Fruit fly (Drosophila melanogaster): ENCODE results near the gene CG34001.

The CG34001 gene

DNA sequence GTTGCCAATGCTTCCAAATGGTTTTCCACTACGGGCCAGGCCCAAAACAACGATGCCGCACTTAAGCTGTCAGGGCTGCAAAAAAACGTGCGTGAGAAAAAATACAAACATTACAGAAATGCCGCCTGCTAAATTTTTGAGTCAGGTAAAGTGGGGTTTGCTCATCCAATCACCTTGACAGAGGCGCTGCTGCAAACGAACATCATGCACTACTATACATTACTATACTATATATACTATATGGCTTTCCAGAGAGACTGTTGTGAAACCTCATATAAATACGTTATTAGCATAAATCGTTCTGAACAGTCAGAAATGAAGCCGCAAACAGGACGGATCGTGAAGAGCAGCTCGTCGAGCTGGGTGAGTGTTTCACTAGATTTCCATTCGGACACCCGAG, 12.3 kb downstream of the CG34001 start, which contains the start of gene CG14153:
Gene CG14153 (plus strand): TSS at position 301 of the 400 bp plus-strand sequence.
- no peak for TF ChIP-seq CG1621 (tag; optimal IDR thresholded peaks at IDR 0.05)
- no peak for TF ChIP-seq Eip93F (GFP tag; optimal IDR thresholded peaks at IDR 0.05)
- TF ChIP-seq ss (GFP tag; optimal IDR thresholded peaks at IDR 0.05), result no peak
- TF ChIP-seq pdm3 (GFP tag; optimal IDR thresholded peaks at IDR 0.05), result no peak
- no peak for TF ChIP-seq OdsH (GFP tag; optimal IDR thresholded peaks at IDR 0.05)

DNA sequence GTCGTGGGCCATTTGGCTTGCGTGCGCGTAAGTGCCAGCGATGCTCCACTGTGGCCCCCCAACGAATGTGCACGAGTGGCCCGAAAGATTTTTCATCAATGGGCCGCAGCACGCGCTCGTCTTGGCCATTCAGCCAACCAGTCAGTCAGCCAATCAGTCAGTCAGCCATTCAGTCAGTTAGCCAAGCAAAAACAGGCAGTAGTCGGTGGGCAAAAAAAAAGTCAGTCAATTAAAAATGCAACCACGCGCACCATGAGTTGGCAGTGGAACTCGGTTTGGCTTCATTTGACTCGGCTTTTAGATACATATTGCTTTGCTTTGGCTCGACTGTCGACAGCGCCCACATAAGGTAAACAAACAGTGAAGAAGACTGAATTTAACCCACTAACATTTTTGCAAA, 15.1 kb downstream of the CG34001 start:
- TF ChIP-seq CG6854 (GFP tag; optimal IDR thresholded peaks at IDR 0.05) (no peak), spab (GFP tag; optimal IDR thresholded peaks at IDR 0.05) (no peak), Smox (GFP tag; optimal IDR thresholded peaks at IDR 0.05) (no peak), CG6808 (GFP tag; optimal IDR thresholded peaks at IDR 0.05) (no peak), Eip78C (GFP tag) (peak; percentile 21), CG11902 (GFP tag; optimal IDR thresholded peaks at IDR 0.05) (no peak), eg (GFP tag; IDR thresholded peaks at IDR 0.05) (0 out of 3 replicates have a peak, but pooled peaks have one; percentile 27), Sox14 (GFP tag; optimal IDR thresholded peaks at IDR 0.05) (no peak), CG10631 (GFP tag; optimal IDR thresholded peaks at IDR 0.05) (no peak), Hr4 (GFP tag; optimal IDR thresholded peaks at IDR 0.05) (no peak), Sox15 (GFP tag; optimal IDR thresholded peaks at IDR 0.05) (no peak), CG3032 (tag; optimal IDR thresholded peaks at IDR 0.05) (no peak), svp (GFP tag) (no peak), ss (GFP tag; optimal IDR thresholded peaks at IDR 0.05) (peak in 1 of 2 experiments; percentile 80), CG4318 (GFP tag; optimal IDR thresholded peaks at IDR 0.05) (no peak), CG3919 (GFP tag; optimal IDR thresholded peaks at IDR 0.05) (no peak), CG6163 (GFP tag; IDR thresholded peaks at IDR 0.05) (no peak; the same call in 2 of the 3 replicates), CG32006 (GFP tag; optimal IDR thresholded peaks at IDR 0.05) (no peak), CG11762 (GFP tag; optimal IDR thresholded peaks at IDR 0.05; ENCODE audit: insufficient read depth) (no peak), fkh (GFP tag; optimal IDR thresholded peaks at IDR 0.05) (no peak), CG1621 (tag; optimal IDR thresholded peaks at IDR 0.05) (no peak), CG8632 (GFP tag; optimal IDR thresholded peaks at IDR 0.05) (no peak), Gug (GFP tag; IDR thresholded peaks at IDR 0.05) (no peak), Blimp-1 (GFP tag; optimal IDR thresholded peaks at IDR 0.05) (no peak), CG11294 (GFP tag; IDR thresholded peaks at IDR 0.05) (no peak), CG10669 (GFP tag; optimal IDR thresholded peaks at IDR 0.05) (no peak)

DNA sequence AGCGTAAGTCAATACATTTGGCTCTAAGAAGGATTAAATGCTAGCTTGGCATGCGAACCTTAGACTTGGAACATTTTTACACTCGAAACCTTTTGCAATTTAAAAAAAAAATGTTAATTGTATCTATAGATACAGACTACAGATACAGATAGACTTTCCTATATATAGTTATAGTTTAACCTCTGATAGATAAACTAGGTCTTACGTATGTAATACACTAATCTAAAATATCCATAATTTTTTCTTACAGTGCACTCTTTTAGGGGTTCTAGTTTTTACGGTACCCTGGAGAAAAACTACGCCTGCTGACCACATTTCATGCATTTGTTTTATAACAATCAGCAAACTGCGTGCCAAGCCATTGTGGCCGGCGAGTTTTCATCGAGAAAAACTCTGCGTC, 16.3 kb downstream of the CG34001 start:
- TF ChIP-seq CG10669 (GFP tag; optimal IDR thresholded peaks at IDR 0.05) (no peak), eg (GFP tag; IDR thresholded peaks at IDR 0.05) (0 out of 3 replicates have a peak, but pooled peaks have one; percentile 14), CG8119 (GFP tag; IDR thresholded peaks at IDR 0.05) (peak; percentile 58; the same call in 2 of the 3 replicates), CG11762 (GFP tag; optimal IDR thresholded peaks at IDR 0.05; ENCODE audit: insufficient read depth) (no peak), Lpt (GFP tag; optimal IDR thresholded peaks at IDR 0.05) (no peak), CG32006 (GFP tag; optimal IDR thresholded peaks at IDR 0.05) (peak; percentile 14), Sox15 (GFP tag; optimal IDR thresholded peaks at IDR 0.05) (no peak), esn (GFP tag; optimal IDR thresholded peaks at IDR 0.05) (no peak), fkh (GFP tag; optimal IDR thresholded peaks at IDR 0.05) (no peak), Ets96B (tag; optimal IDR thresholded peaks at IDR 0.05) (no peak), CG15336 (GFP tag; IDR thresholded peaks at IDR 0.05) (peak; percentile 54), CG6808 (GFP tag; optimal IDR thresholded peaks at IDR 0.05) (no peak), Eip78C (GFP tag) (peak; percentile 27)

- TF ChIP-seq Eip78C (GFP tag) (peak; percentile 82), topi (GFP tag; optimal IDR thresholded peaks at IDR 0.05) (peak; percentile 32), CG8632 (GFP tag; optimal IDR thresholded peaks at IDR 0.05) (peak; percentile 7), OdsH (GFP tag; optimal IDR thresholded peaks at IDR 0.05) (peak; percentile 53), Sox14 (GFP tag; optimal IDR thresholded peaks at IDR 0.05) (peak; percentile 42), CG3919 (GFP tag; optimal IDR thresholded peaks at IDR 0.05) (no peak), Lpt (GFP tag; optimal IDR thresholded peaks at IDR 0.05) (no peak), Sox102F (GFP tag; optimal IDR thresholded peaks at IDR 0.05) (no peak), Eip93F (GFP tag; optimal IDR thresholded peaks at IDR 0.05) (no peak), CG6792 (GFP tag; optimal IDR thresholded peaks at IDR 0.05) (peak; percentile 5), Gug (GFP tag; IDR thresholded peaks at IDR 0.05) (peak; percentile 57), CG32006 (GFP tag; optimal IDR thresholded peaks at IDR 0.05) (peak; percentile 50), fd85E (GFP tag; optimal IDR thresholded peaks at IDR 0.05) (no peak), Ets21C (GFP tag; optimal IDR thresholded peaks at IDR 0.05) (no peak), achi (GFP tag; optimal IDR thresholded peaks at IDR 0.05) (peak; percentile 45), esn (GFP tag; optimal IDR thresholded peaks at IDR 0.05) (no peak), CG31627 (GFP tag; optimal IDR thresholded peaks at IDR 0.05) (peak; percentile 6), CG1621 (tag; optimal IDR thresholded peaks at IDR 0.05) (peak; percentile 0), acj6 (GFP tag; optimal IDR thresholded peaks at IDR 0.05) (peak; percentile 44), CG16779 (tag; optimal IDR thresholded peaks at IDR 0.05) (no peak), dsx (GFP tag; optimal IDR thresholded peaks at IDR 0.05; ENCODE audit: poor library complexity, severe bottlenecking) (peak; percentile 48), CG8119 (GFP tag; IDR thresholded peaks at IDR 0.05) (peak; percentile 69), CG6163 (GFP tag; IDR thresholded peaks at IDR 0.05) (peak; percentile 71; the same call in 2 of the 3 replicates)
Observed at dm6 chr3L:10648431-10648830, 17.6 kb downstream of the CG34001 start.
